Worm (Caenorhabditis elegans) whole organism, late embryonic: ENCODE results near the gene K05F1.1.

Experiments used
- Y22D7AL.16 ChIP-seq: sonication (generic microtip); optimal IDR thresholded peaks from 2 replicates; lab custom pipeline; 2016; ENCODE audit warnings: missing genetic modification characterization, missing compliant biosample characterization
- ama-1 ChIP-seq: fragments of 150-350 bp; optimal IDR thresholded peaks from 2 replicates; lab custom pipeline; 2014
- ceh-24 ChIP-seq: sonication (generic microtip); optimal IDR thresholded peaks from 2 replicates; lab custom pipeline; 2016; ENCODE audit warnings: mild to moderate bottlenecking, missing genetic modification characterization, missing compliant biosample characterization
- hlh-15 ChIP-seq: sonication (generic microtip); optimal IDR thresholded peaks from 2 replicates; lab custom pipeline; 2016; ENCODE audit warnings: missing genetic modification characterization, missing compliant biosample characterization
- lin-11 ChIP-seq: fragments of 200-800 bp; sonication (Bioruptor generic); optimal IDR thresholded peaks from 2 replicates; lab custom pipeline; 2018; ENCODE audit warnings: mild to moderate bottlenecking, missing genetic modification characterization, missing compliant biosample characterization
- nfya-1 ChIP-seq: sonication (generic microtip); optimal IDR thresholded peaks from 2 replicates; lab custom pipeline; 2017; ENCODE audit warnings: missing genetic modification characterization, mild to moderate bottlenecking, missing compliant biosample characterization, antibody characterized with exemption, moderate library complexity
- nhr-11 ChIP-seq: fragments of 150-350 bp; optimal IDR thresholded peaks from 2 replicates; lab custom pipeline; 2014; ENCODE audit warnings: missing biosample characterization, missing genetic modification characterization
- pag-3 ChIP-seq: sonication (generic microtip); optimal IDR thresholded peaks from 2 replicates; lab custom pipeline; 2016; ENCODE audit warnings: missing compliant biosample characterization, missing genetic modification characterization, borderline replicate concordance
- pqm-1 ChIP-seq: sonication (generic microtip); optimal IDR thresholded peaks from 2 replicates; lab custom pipeline; 2016; ENCODE audit warnings: missing genetic modification characterization, missing compliant biosample characterization
- tbx-2 ChIP-seq: sonication (generic microtip); optimal IDR thresholded peaks from 2 replicates; lab custom pipeline; 2016; ENCODE audit warnings: missing genetic modification characterization, missing compliant biosample characterization
- ztf-16 ChIP-seq: sonication (generic microtip); optimal IDR thresholded peaks from 2 replicates; lab custom pipeline; 2017; ENCODE audit warnings: missing genetic modification characterization, missing compliant biosample characterization

- TF ChIP-seq pqm-1 (tag; lab: Kevin White, UChicago) = no peak
- TF ChIP-seq pag-3 = no peak
- TF ChIP-seq nfya-1 (tag; lab: Kevin White, UChicago) = no peak
- TF ChIP-seq nhr-11 (tag; lab: Kevin White, UChicago) = no peak
- TF ChIP-seq lin-11 = no peak
- TF ChIP-seq tbx-2 = no peak
- no peak for TF ChIP-seq ztf-16 (tag; lab: Kevin White, UChicago)
- no peak for TF ChIP-seq hlh-15 (tag; lab: Kevin White, UChicago)
- TF ChIP-seq ceh-24 (tag; lab: Kevin White, UChicago) = no peak
- no peak for TF ChIP-seq Y22D7AL.16 (tag; lab: Kevin White, UChicago)
- TF ChIP-seq ama-1 (lab: Kevin White, UChicago) = no peak
Observed at ce11 chrII:5785504-5785903, 15.7 kb upstream of the K05F1.1 start.
